Fruit fly (Drosophila melanogaster): Measurements from ENCODE around the gene CG42750.
A peak's percentile ranks its signal among the peaks of the same experiment; 100 is the strongest.

The CG42750 gene

DNA sequence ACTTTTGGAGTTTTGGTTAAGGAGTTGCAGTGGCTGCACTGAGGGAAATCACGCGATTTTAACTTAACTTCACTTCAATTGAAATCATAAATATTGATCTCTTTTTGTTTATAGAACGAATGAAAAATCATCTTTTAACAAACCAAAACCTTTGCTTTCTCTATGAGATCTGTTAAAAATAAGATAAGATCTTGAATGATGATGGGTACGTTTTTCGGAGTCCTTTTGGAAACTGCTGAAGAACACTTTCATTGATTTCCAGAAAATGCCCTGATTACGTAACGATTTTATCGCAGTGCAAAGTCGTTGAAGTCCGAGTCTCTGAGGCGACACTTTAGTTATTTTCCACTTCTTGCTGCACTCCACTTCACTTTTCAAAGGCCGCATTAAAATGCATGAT is 36.7 kb upstream of the CG42750 start (continued):
- TF ChIP-seq CG2202 (tag; optimal IDR thresholded peaks at IDR 0.05) (peak; percentile 38), tin (GFP tag; optimal IDR thresholded peaks at IDR 0.05) (peak; percentile 44), Ptx1 (GFP tag; IDR thresholded peaks at IDR 0.05) (peak; percentile 38; the same call in 1 of the 2 replicates), Pdp1 (GFP tag; optimal IDR thresholded peaks at IDR 0.05) (peak; percentile 11 to 94), Camta (GFP tag; optimal IDR thresholded peaks at IDR 0.05) (no peak), corto (GFP tag; optimal IDR thresholded peaks at IDR 0.05) (peak; percentile 75), Mes4 (GFP tag; optimal IDR thresholded peaks at IDR 0.05) (peak; percentile 40), CG5953 (GFP tag; IDR thresholded peaks at IDR 0.05) (no peak), shn (GFP tag; optimal IDR thresholded peaks at IDR 0.05) (peak; percentile 10), CG11504 (tag; optimal IDR thresholded peaks at IDR 0.05) (no peak), CG18262 (tag; optimal IDR thresholded peaks at IDR 0.05) (peak; percentile 83), Sin3A (optimal IDR thresholded peaks at IDR 0.05) (no peak), CG7271 (tag; optimal IDR thresholded peaks at IDR 0.05) (no peak), CG33557 (GFP tag; optimal IDR thresholded peaks at IDR 0.05) (peak; percentile 57), PHDP (tag; optimal IDR thresholded peaks at IDR 0.05) (peak; percentile 31), crol (GFP tag; IDR thresholded peaks at IDR 0.05) (no peak), Hand (GFP tag; optimal IDR thresholded peaks at IDR 0.05) (no peak), danr (GFP tag; IDR thresholded peaks at IDR 0.05) (no peak), H2.0 (GFP tag; IDR thresholded peaks at IDR 0.05) (no peak), C15 (GFP tag; IDR thresholded peaks at IDR 0.05) (no peak), dmrt11E (tag; optimal IDR thresholded peaks at IDR 0.05) (peak; percentile 84), CG6689 (GFP tag; IDR thresholded peaks at IDR 0.05) (peak; percentile 13; the same call in 1 of the 2 replicates), CG13775 (GFP tag; optimal IDR thresholded peaks at IDR 0.05) (peak; percentile 22), CG9609 (GFP tag; optimal IDR thresholded peaks at IDR 0.05) (peak; percentile 32), CG1602 (GFP tag; optimal IDR thresholded peaks at IDR 0.05) (peak; percentile 34), lola (GFP tag; optimal IDR thresholded peaks at IDR 0.05) (peak in 1 of 3 experiments; percentile 84), Atf3 (GFP tag; optimal IDR thresholded peaks at IDR 0.05) (peak; percentile 29), jumu (GFP tag; optimal IDR thresholded peaks at IDR 0.05) (peak; percentile 3), kay (GFP tag; optimal IDR thresholded peaks at IDR 0.05) (peak; percentile 15), p53 (GFP tag; optimal IDR thresholded peaks at IDR 0.05) (no peak), CG3407 (GFP tag; optimal IDR thresholded peaks at IDR 0.05) (peak; percentile 33), CG17829 (tag; optimal IDR thresholded peaks at IDR 0.05) (peak; percentile 59), zfh2 (GFP tag; optimal IDR thresholded peaks at IDR 0.05) (no peak), luna (GFP tag; optimal IDR thresholded peaks at IDR 0.05) (no peak), sens-2 (GFP tag; IDR thresholded peaks at IDR 0.05) (0 out of 2 replicates have a peak, but pooled peaks have one; percentile 5), CG10431 (GFP tag; optimal IDR thresholded peaks at IDR 0.05) (no peak), Xbp1 (GFP tag; optimal IDR thresholded peaks at IDR 0.05) (peak; percentile 58), Tbp (GFP tag; optimal IDR thresholded peaks at IDR 0.05) (no peak), ranshi (GFP tag; IDR thresholded peaks at IDR 0.05) (no peak), odd (GFP tag; optimal IDR thresholded peaks at IDR 0.05) (peak; percentile 42), mam (GFP tag; optimal IDR thresholded peaks at IDR 0.05) (no peak), bcd (GFP tag; optimal IDR thresholded peaks at IDR 0.05) (peak; percentile 32), D (optimal IDR thresholded peaks at IDR 0.05) (no peak), D (GFP tag; optimal IDR thresholded peaks at IDR 0.05) (peak; percentile 61), CG10209 (GFP tag; optimal IDR thresholded peaks at IDR 0.05) (peak; percentile 3), unpg (GFP tag; optimal IDR thresholded peaks at IDR 0.05) (peak; percentile 67), CG18619 (GFP tag; optimal IDR thresholded peaks at IDR 0.05) (peak; percentile 33), CG11723 (GFP tag; optimal IDR thresholded peaks at IDR 0.05) (peak; percentile 41), CG1529 (GFP tag; optimal IDR thresholded peaks at IDR 0.05) (peak; percentile 17), cg (GFP tag; optimal IDR thresholded peaks at IDR 0.05) (no peak), NK7.1 (GFP tag; optimal IDR thresholded peaks at IDR 0.05) (peak; percentile 11), row (GFP tag; IDR thresholded peaks at IDR 0.05) (0 out of 3 replicates have a peak, but pooled peaks have one; percentile 18)

Measured in whole organism, embryonic.